Fruit fly (Drosophila melanogaster) whole organism, embryonic: ENCODE data around the gene Psn.

ENCODE experiments used
- BEAF-32 ChIP-seq: fragments of 200-800 bp; sonication (Bioruptor generic); optimal IDR thresholded peaks from 3 replicates; lab custom pipeline; 2017; ENCODE audit warnings: missing biosample characterization, missing genetic modification characterization, mild to moderate bottlenecking, moderate library complexity, missing genetic modification reagents
- CG10543 ChIP-seq: fragments of 200-800 bp; sonication (Bioruptor generic); optimal IDR thresholded peaks from 3 replicates; lab custom pipeline; 2017; ENCODE audit warnings: missing biosample characterization, mild to moderate bottlenecking, missing genetic modification characterization, moderate library complexity
- CG10979 ChIP-seq: fragments of 200-800 bp; sonication (Bioruptor generic); optimal IDR thresholded peaks from 2 replicates; lab custom pipeline; 2018; ENCODE audit warnings: missing biosample characterization, mild to moderate bottlenecking, missing genetic modification characterization, moderate library complexity
- CG12219 ChIP-seq: fragments of 200-800 bp; sonication (Bioruptor generic); optimal IDR thresholded peaks from 3 replicates; lab custom pipeline; 2018; ENCODE audit warnings: missing biosample characterization, mild to moderate bottlenecking, missing genetic modification characterization
- CG1529 ChIP-seq: fragments of 200-800 bp; sonication (Bioruptor generic); optimal IDR thresholded peaks from 3 replicates; lab custom pipeline; 2018; ENCODE audit warnings: missing biosample characterization, missing genetic modification characterization
- CG1602 ChIP-seq: fragments of 200-800 bp; sonication (Bioruptor generic); optimal IDR thresholded peaks from 3 replicates; lab custom pipeline; 2016; ENCODE audit warnings: missing biosample characterization, missing genetic modification characterization
- CG16863 ChIP-seq: fragments of 200-800 bp; sonication (Bioruptor generic); optimal IDR thresholded peaks from 3 replicates; lab custom pipeline; 2016; ENCODE audit warnings: missing biosample characterization, missing genetic modification characterization
- CG17361 ChIP-seq: fragments of 200-800 bp; sonication (Bioruptor generic); IDR thresholded peaks from 3 replicates; pipeline ENCODE4 v1.3.6; 2022; ENCODE audit warnings: missing biosample characterization, missing genetic modification characterization
- CG17912 ChIP-seq: fragments of 200-800 bp; sonication (Bioruptor generic); optimal IDR thresholded peaks from 2 replicates; lab custom pipeline; 2018; ENCODE audit warnings: missing biosample characterization, mild to moderate bottlenecking, missing genetic modification characterization
- CG30020 ChIP-seq: fragments of 200-800 bp; optimal IDR thresholded peaks from 2 replicates; lab custom pipeline; 2019; ENCODE audit warnings: missing biosample characterization, mild to moderate bottlenecking, missing genetic modification characterization, moderate library complexity
- CG3163 ChIP-seq: fragments of 200-800 bp; sonication (Bioruptor generic); optimal IDR thresholded peaks from 3 replicates; lab custom pipeline; 2016; ENCODE audit warnings: missing biosample characterization, missing genetic modification characterization
- CG33213 ChIP-seq: fragments of 200-800 bp; sonication (Bioruptor generic); optimal IDR thresholded peaks from 3 replicates; lab custom pipeline; 2016; ENCODE audit warnings: missing biosample characterization, missing genetic modification characterization
- CG33557 ChIP-seq: fragments of 200-800 bp; sonication (Bioruptor generic); optimal IDR thresholded peaks from 2 replicates; lab custom pipeline; 2019; ENCODE audit warnings: missing biosample characterization, mild to moderate bottlenecking, missing genetic modification characterization, moderate library complexity
- CG6813 ChIP-seq: fragments of 200-800 bp; sonication (Bioruptor generic); optimal IDR thresholded peaks from 2 replicates; lab custom pipeline; 2017; ENCODE audit warnings: missing biosample characterization, missing genetic modification characterization, mild to moderate bottlenecking, moderate library complexity, missing genetic modification reagents
- CG7987 ChIP-seq: fragments of 200-800 bp; sonication (Bioruptor generic); optimal IDR thresholded peaks from 2 replicates; lab custom pipeline; 2018; ENCODE audit warnings: missing biosample characterization, mild to moderate bottlenecking, missing genetic modification characterization, moderate library complexity
- CG8765 ChIP-seq: fragments of 200-800 bp; sonication (Bioruptor generic); IDR thresholded peaks from 2 replicates; pipeline ENCODE4 v1.3.6; 2022; ENCODE audit warnings: missing biosample characterization, missing genetic modification characterization
- CG9727 ChIP-seq: fragments of 200-800 bp; sonication (Bioruptor generic); optimal IDR thresholded peaks from 3 replicates; lab custom pipeline; 2017; ENCODE audit warnings: missing biosample characterization, mild to moderate bottlenecking, missing genetic modification characterization
- CkIIα-i1 ChIP-seq: fragments of 200-800 bp; sonication (Bioruptor generic); IDR thresholded peaks from 2 replicates; pipeline ENCODE4 v1.3.6; 2022; ENCODE audit warnings: missing biosample characterization, missing genetic modification characterization
- Doc3 ChIP-seq: fragments of 200-800 bp; sonication (Bioruptor generic); IDR thresholded peaks from 3 replicates; pipeline ENCODE4 v1.3.6; 2022; ENCODE audit warnings: missing biosample characterization, missing genetic modification characterization; ENCODE audit not compliant: partially characterized antibody
- Dp ChIP-seq: fragments of 200-800 bp; sonication (Bioruptor generic); optimal IDR thresholded peaks from 2 replicates; lab custom pipeline; 2018; ENCODE audit warnings: missing biosample characterization, mild to moderate bottlenecking, missing genetic modification characterization, moderate library complexity
- Dref ChIP-seq: fragments of 200-800 bp; sonication (Bioruptor generic); IDR thresholded peaks from 2 replicates; pipeline ENCODE4 v1.3.6; 2022; ENCODE audit warnings: missing biosample characterization, missing genetic modification characterization
- Fer3 ChIP-seq: fragments of 200-800 bp; sonication (Bioruptor generic); optimal IDR thresholded peaks from 2 replicates; lab custom pipeline; 2018; ENCODE audit warnings: missing biosample characterization, mild to moderate bottlenecking, missing genetic modification characterization, moderate library complexity
- Hand ChIP-seq: fragments of 200-800 bp; sonication (Bioruptor generic); optimal IDR thresholded peaks from 2 replicates; lab custom pipeline; 2017; ENCODE audit warnings: mild to moderate bottlenecking, missing biosample characterization, missing genetic modification reagents, missing genetic modification characterization
- Jarid2 ChIP-seq: fragments of 200-800 bp; sonication (Bioruptor generic); optimal IDR thresholded peaks from 3 replicates; lab custom pipeline; 2017; ENCODE audit warnings: mild to moderate bottlenecking, missing biosample characterization, missing genetic modification reagents, missing genetic modification characterization
- MTF-1 ChIP-seq: fragments of 200-800 bp; sonication (Bioruptor generic); optimal IDR thresholded peaks from 2 replicates; lab custom pipeline; 2018; ENCODE audit warnings: missing biosample characterization, mild to moderate bottlenecking, missing genetic modification characterization, borderline replicate concordance
- Mes4 ChIP-seq: fragments of 200-800 bp; sonication (Bioruptor generic); optimal IDR thresholded peaks from 2 replicates; lab custom pipeline; 2016; ENCODE audit warnings: missing biosample characterization, missing genetic modification characterization
- Side ChIP-seq: fragments of 200-800 bp; sonication (Bioruptor generic); optimal IDR thresholded peaks from 2 replicates; lab custom pipeline; 2016; ENCODE audit warnings: missing biosample characterization, missing genetic modification characterization
- Sry-δ ChIP-seq: fragments of 200-800 bp; sonication (Bioruptor generic); optimal IDR thresholded peaks from 2 replicates; lab custom pipeline; 2016; ENCODE audit warnings: missing biosample characterization, missing genetic modification characterization
- Ssrp ChIP-seq: fragments of 200-800 bp; sonication (Bioruptor generic); optimal IDR thresholded peaks from 2 replicates; lab custom pipeline; 2018; ENCODE audit warnings: missing biosample characterization, mild to moderate bottlenecking, missing genetic modification characterization, moderate library complexity
- Stat92E ChIP-seq, 3 experiments: fragments of >200 bp in 2 of 3; fragments of 200-800 bp in 1 of 3; sonication (Bioruptor generic) in 1 of 3; optimal IDR thresholded peaks; 2 replicates each; lab custom pipeline; 2017 to 2019; ENCODE audit warnings: missing biosample characterization in 3 of 3, missing genetic modification characterization in 3 of 3, mild to moderate bottlenecking in 1 of 3, moderate library complexity in 1 of 3
- Usf ChIP-seq: fragments of 200-800 bp; sonication (Bioruptor generic); optimal IDR thresholded peaks from 2 replicates; lab custom pipeline; 2017; ENCODE audit warnings: missing genotype, missing biosample characterization, missing genetic modification characterization
- ato ChIP-seq: fragments of 200-800 bp; sonication (Bioruptor generic); IDR thresholded peaks from 2 replicates; pipeline ENCODE4 v1.3.6; 2022; ENCODE audit warnings: missing biosample characterization, missing genetic modification characterization; ENCODE audit not compliant: partially characterized antibody
- bsh ChIP-seq, 2 experiments: fragments of 200-800 bp; sonication (Bioruptor generic); optimal IDR thresholded peaks; 2 replicates each; lab custom pipeline; 2017 to 2018; ENCODE audit warnings: mild to moderate bottlenecking in 2 of 2, missing biosample characterization in 2 of 2, missing genetic modification characterization in 2 of 2, moderate library complexity in 1 of 2
- cad ChIP-seq: fragments of >200 bp; optimal IDR thresholded peaks from 2 replicates; lab custom pipeline; 2017; ENCODE audit warnings: missing biosample characterization, missing genetic modification characterization
- corto ChIP-seq: fragments of 200-800 bp; sonication (Bioruptor generic); optimal IDR thresholded peaks from 2 replicates; lab custom pipeline; 2016; ENCODE audit warnings: missing biosample characterization, mild to moderate bottlenecking, missing genetic modification characterization, moderate library complexity
- hbn ChIP-seq: fragments of 200-800 bp; sonication (Bioruptor generic); IDR thresholded peaks from 2 replicates; pipeline ENCODE4 v1.3.6; 2022; ENCODE audit warnings: missing biosample characterization, missing genetic modification characterization; ENCODE audit not compliant: partially characterized antibody
- hkb ChIP-seq, 2 experiments: fragments of 200-800 bp in 1 of 2; fragments of >200 bp in 1 of 2; sonication (Bioruptor generic) in 1 of 2; IDR thresholded peaks in 1 of 2; optimal IDR thresholded peaks in 1 of 2; 2 replicates each; pipeline versions ENCODE4 v1.3.6 to Lab custom; 2017 to 2022; ENCODE audit warnings: missing biosample characterization in 1 of 2, missing genetic modification characterization in 1 of 2
- luna ChIP-seq: fragments of 200-800 bp; sonication (Bioruptor generic); optimal IDR thresholded peaks from 2 replicates; lab custom pipeline; 2016; ENCODE audit warnings: missing biosample characterization, missing genetic modification characterization
- nerfin-2 ChIP-seq: fragments of 200-800 bp; sonication (Bioruptor generic); IDR thresholded peaks from 2 replicates; pipeline ENCODE4 v1.3.6; 2022; ENCODE audit warnings: missing biosample characterization, missing genetic modification characterization; ENCODE audit not compliant: partially characterized antibody
- sd ChIP-seq: fragments of 200-800 bp; sonication (Bioruptor generic); optimal IDR thresholded peaks from 3 replicates; lab custom pipeline; 2018; ENCODE audit warnings: missing biosample characterization, mild to moderate bottlenecking, missing genetic modification characterization, moderate library complexity
- sima ChIP-seq: fragments of 200-800 bp; sonication (Bioruptor generic); optimal IDR thresholded peaks from 2 replicates; lab custom pipeline; 2016; ENCODE audit warnings: missing biosample characterization, missing genetic modification characterization
- sob ChIP-seq: fragments of 200-800 bp; sonication (Bioruptor generic); IDR thresholded peaks from 2 replicates; pipeline ENCODE4 v1.3.6; 2022; ENCODE audit warnings: missing biosample characterization, missing genetic modification characterization
- tgo ChIP-seq: fragments of 200-800 bp; sonication (Bioruptor generic); IDR thresholded peaks from 3 replicates; pipeline ENCODE4 v1.3.6; 2022; ENCODE audit warnings: missing biosample characterization, missing genetic modification characterization
- tin ChIP-seq: fragments of 200-800 bp; sonication (Bioruptor generic); optimal IDR thresholded peaks from 3 replicates; lab custom pipeline; 2016; ENCODE audit warnings: missing biosample characterization, missing genetic modification characterization
- tio ChIP-seq: fragments of 200-800 bp; sonication (Bioruptor generic); optimal IDR thresholded peaks from 2 replicates; lab custom pipeline; 2017; ENCODE audit warnings: missing biosample characterization, missing genetic modification characterization, inconsistent platforms
- vfl ChIP-seq: fragments of 200-800 bp; sonication (Bioruptor generic); optimal IDR thresholded peaks from 2 replicates; lab custom pipeline; 2016; ENCODE audit warnings: missing biosample characterization, missing genetic modification characterization
- yki ChIP-seq: fragments of >200 bp; optimal IDR thresholded peaks from 3 replicates; lab custom pipeline; 2018
- zen2 ChIP-seq: fragments of 200-800 bp; sonication (Bioruptor generic); IDR thresholded peaks from 3 replicates; pipeline ENCODE4 v1.3.6; 2022; ENCODE audit warnings: missing biosample characterization, missing genetic modification characterization; ENCODE audit not compliant: partially characterized antibody

Gene Psn

dm6 chr3L:20444815-20445519 lies 12.7 kb downstream of the Psn start (continued):
- TF ChIP-seq Jarid2 (GFP tag; lab: Kevin White, UChicago): peak; percentile 65
- no peak for TF ChIP-seq sima
- peak; percentile 44 for TF ChIP-seq Hand (GFP tag; lab: Kevin White, UChicago)
- TF ChIP-seq CG6813 (GFP tag; lab: Kevin White, UChicago): peak; percentile 85
- peak; percentile 64 for TF ChIP-seq CG7987
- no peak for TF ChIP-seq CG16863 (GFP tag; lab: Kevin White, UChicago)
- TF ChIP-seq CG33557 (GFP tag; lab: Kevin White, UChicago): peak; percentile 20
- peak; percentile 83 for TF ChIP-seq CG12219 (GFP tag; lab: Kevin White, UChicago)
- no peak for TF ChIP-seq cad (GFP tag; lab: Kevin White, UChicago)
- no peak for TF ChIP-seq yki (lab: Kevin White, UChicago)
- no peak for TF ChIP-seq zen2
- TF ChIP-seq Mes4 (GFP tag; lab: Kevin White, UChicago): peak; percentile 15
- TF ChIP-seq Fer3 (tag; lab: Kevin White, UChicago): peak; percentile 86
- TF ChIP-seq Ssrp (tag; lab: Kevin White, UChicago): peak; percentile 82
- no peak for TF ChIP-seq BEAF-32
- no peak for TF ChIP-seq Stat92E (GFP tag; optimal IDR thresholded peaks at IDR 0.05; lab: Kevin White, UChicago)
- TF ChIP-seq CG1529 (GFP tag; lab: Kevin White, UChicago): peak; percentile 68
- TF ChIP-seq Dref: 0 out of 2 replicates have a peak, but pooled peaks have one; percentile 36
- no peak for TF ChIP-seq Doc3 (GFP tag; lab: Robert Waterston, UW)
- peak; percentile 9 for TF ChIP-seq CG10543 (GFP tag; lab: Kevin White, UChicago)
- TF ChIP-seq CG8765 (GFP tag; lab: Robert Waterston, UW): peak; percentile 77; the same call in 1 of the 2 replicates
- TF ChIP-seq corto (GFP tag; lab: Kevin White, UChicago): peak; percentile 74
- peak; percentile 92 for TF ChIP-seq CG17361
- TF ChIP-seq MTF-1 (GFP tag; lab: Kevin White, UChicago): peak; percentile 75
- TF ChIP-seq CG1602 (GFP tag; lab: Kevin White, UChicago): peak; percentile 78
- peak; percentile 79 for TF ChIP-seq tio (GFP tag; lab: Kevin White, UChicago)
- no peak for TF ChIP-seq CG33213
- no peak for TF ChIP-seq CG17912 (GFP tag; lab: Kevin White, UChicago)
- TF ChIP-seq CkIIα-i1 (GFP tag; lab: Robert Waterston, UW): 0 out of 2 replicates have a peak, but pooled peaks have one; percentile 23
- no peak for TF ChIP-seq ato
- peak; percentile 54 for TF ChIP-seq Usf (GFP tag; lab: Kevin White, UChicago)
- no peak for TF ChIP-seq Sry-δ (GFP tag; lab: Kevin White, UChicago)
- peak; percentile 76 for TF ChIP-seq tin (GFP tag; lab: Kevin White, UChicago)
- TF ChIP-seq nerfin-2 (GFP tag; lab: Robert Waterston, UW): no peak
- TF ChIP-seq hbn: no peak
- peak; percentile 92 for TF ChIP-seq sd
- peak; percentile 78 to 89 for TF ChIP-seq bsh (GFP tag; optimal IDR thresholded peaks at IDR 0.05; lab: Kevin White, UChicago)
- TF ChIP-seq Dp (GFP tag; lab: Kevin White, UChicago): no peak
- TF ChIP-seq tgo (GFP tag; lab: Robert Waterston, UW): peak; percentile 91
- peak; percentile 3 for TF ChIP-seq CG30020 (tag; lab: Kevin White, UChicago)
- TF ChIP-seq CG9727 (GFP tag; lab: Kevin White, UChicago): peak; percentile 87
- no peak for TF ChIP-seq CG3163 (GFP tag; lab: Kevin White, UChicago)
- no peak for TF ChIP-seq hkb (optimal IDR thresholded peaks at IDR 0.05; lab: Kevin White, UChicago)
- TF ChIP-seq hkb (GFP tag; IDR thresholded peaks at IDR 0.05; lab: Robert Waterston, UW): peak; percentile 95
- TF ChIP-seq CG10979 (tag; lab: Kevin White, UChicago): peak; percentile 85
- peak; percentile 93 for TF ChIP-seq sob (GFP tag; lab: Robert Waterston, UW)
- peak; percentile 32 for TF ChIP-seq vfl
- no peak for TF ChIP-seq Side (GFP tag; lab: Kevin White, UChicago)
- TF ChIP-seq luna (GFP tag; lab: Kevin White, UChicago): no peak
